Fruit fly (Drosophila melanogaster) whole organism, wandering third instar larva: ENCODE data around the gene MFS10.

Experiments
- Abd-B ChIP-seq: fragments of >200 bp; optimal IDR thresholded peaks from 2 replicates; lab custom pipeline; 2017; ENCODE audit warnings: missing biosample characterization, missing genetic modification characterization
- CG32264 ChIP-seq: fragments of 200-800 bp; sonication (Bioruptor generic); optimal IDR thresholded peaks from 2 replicates; lab custom pipeline; 2016; ENCODE audit warnings: missing biosample characterization, missing genetic modification characterization
- CG9705 ChIP-seq: fragments of 200-800 bp; sonication (Bioruptor generic); optimal IDR thresholded peaks from 2 replicates; lab custom pipeline; 2018; ENCODE audit warnings: missing biosample characterization, mild to moderate bottlenecking, missing genetic modification characterization
- CrebA ChIP-seq: fragments of 200-800 bp; sonication (Bioruptor generic); optimal IDR thresholded peaks from 2 replicates; lab custom pipeline; 2016; ENCODE audit warnings: missing biosample characterization, mild to moderate bottlenecking, missing genetic modification characterization, borderline replicate concordance
- Dfd ChIP-seq: fragments of >200 bp; optimal IDR thresholded peaks from 2 replicates; lab custom pipeline; 2017; ENCODE audit warnings: missing biosample characterization, missing genetic modification characterization
- Dif ChIP-seq: fragments of 200-275, 200-300 bp; sonication (Bioruptor generic); optimal IDR thresholded peaks from 2 replicates; lab custom pipeline; 2018; ENCODE audit warnings: missing biosample characterization, missing genetic modification characterization; ENCODE audit not compliant: partially characterized antibody
- GATAd ChIP-seq: sonication (Bioruptor generic); optimal IDR thresholded peaks from 2 replicates; lab custom pipeline; 2016; ENCODE audit warnings: missing biosample characterization, missing genetic modification characterization
- HLH106 ChIP-seq: fragments of 200-800 bp; optimal IDR thresholded peaks from 3 replicates; lab custom pipeline; 2019; ENCODE audit warnings: missing biosample characterization, mild to moderate bottlenecking, missing genetic modification characterization, moderate library complexity
- Hr78 ChIP-seq: fragments of >200 bp; optimal IDR thresholded peaks from 2 replicates; lab custom pipeline; 2017; ENCODE audit warnings: missing biosample characterization, missing genetic modification characterization
- Hr83 ChIP-seq: fragments of 200-300 bp; sonication (Bioruptor generic); optimal IDR thresholded peaks from 2 replicates; lab custom pipeline; 2016; ENCODE audit warnings: missing biosample characterization, mild to moderate bottlenecking, missing genetic modification characterization, moderate library complexity; ENCODE audit not compliant: poor library complexity, severe bottlenecking
- Jra ChIP-seq: sonication (Bioruptor generic); optimal IDR thresholded peaks from 2 replicates; lab custom pipeline; 2016; ENCODE audit warnings: missing biosample characterization, missing genetic modification characterization
- Mio ChIP-seq: sonication (Bioruptor generic); optimal IDR thresholded peaks from 2 replicates; lab custom pipeline; 2016; ENCODE audit warnings: missing biosample characterization, missing genetic modification characterization
- Myc ChIP-seq: fragments of >200 bp; optimal IDR thresholded peaks from 2 replicates; lab custom pipeline; 2017
- N ChIP-seq: fragments of >200 bp; optimal IDR thresholded peaks from 2 replicates; lab custom pipeline; 2018; ENCODE audit warnings: missing biosample characterization, missing external identifiers, missing genetic modification characterization
- OdsH ChIP-seq: fragments of 200-800 bp; sonication (Bioruptor generic); optimal IDR thresholded peaks from 2 replicates; lab custom pipeline; 2016; ENCODE audit warnings: missing biosample characterization, mild to moderate bottlenecking, missing genetic modification characterization
- Rel ChIP-seq, 2 experiments: fragments of 200-800 bp; sonication (Bioruptor generic) in 1 of 2; optimal IDR thresholded peaks; 2 replicates in 1 of 2; 3 replicates in 1 of 2; lab custom pipeline; 2016 to 2019; ENCODE audit warnings: mild to moderate bottlenecking in 2 of 2, missing biosample characterization in 2 of 2, missing genetic modification characterization in 2 of 2, moderate library complexity in 1 of 2
- Sp1 ChIP-seq: fragments of 200-800 bp; sonication (Bioruptor generic); optimal IDR thresholded peaks from 3 replicates; lab custom pipeline; 2019; ENCODE audit warnings: missing biosample characterization, mild to moderate bottlenecking, missing genetic modification characterization, moderate library complexity
- Vsx2 ChIP-seq: fragments of 200-300, 225-300 bp; sonication (Bioruptor generic); optimal IDR thresholded peaks from 2 replicates; lab custom pipeline; 2018; ENCODE audit warnings: missing biosample characterization, missing genetic modification characterization; ENCODE audit not compliant: partially characterized antibody
- br ChIP-seq: fragments of 200-800 bp; sonication (Bioruptor generic); optimal IDR thresholded peaks from 2 replicates; lab custom pipeline; 2016; ENCODE audit warnings: missing biosample characterization, missing genetic modification characterization
- brk ChIP-seq: fragments of 200-800 bp; sonication (Bioruptor generic); optimal IDR thresholded peaks from 2 replicates; lab custom pipeline; 2016; ENCODE audit warnings: missing biosample characterization, mild to moderate bottlenecking, missing genetic modification characterization
- dl ChIP-seq, 2 experiments: fragments of 175-275, 200-275 bp in 1 of 2; fragments of 200-275 bp in 1 of 2; sonication (Bioruptor generic); optimal IDR thresholded peaks; lab custom pipeline; 2018; ENCODE audit warnings: mild to moderate bottlenecking in 2 of 2, missing biosample characterization in 2 of 2, missing genetic modification characterization in 2 of 2, moderate library complexity in 2 of 2; ENCODE audit not compliant: partially characterized antibody in 2 of 2, insufficient read depth in 1 of 2
- dmrt93B ChIP-seq: fragments of 200-800 bp; sonication (Bioruptor generic); optimal IDR thresholded peaks from 2 replicates; lab custom pipeline; 2018; ENCODE audit warnings: missing biosample characterization, mild to moderate bottlenecking, missing genetic modification characterization
- dsf ChIP-seq: sonication (Bioruptor generic); optimal IDR thresholded peaks from 2 replicates; lab custom pipeline; 2016; ENCODE audit warnings: missing biosample characterization, missing genetic modification characterization, borderline replicate concordance
- ey ChIP-seq: fragments of 200-800 bp; sonication (Bioruptor generic); optimal IDR thresholded peaks from 2 replicates; lab custom pipeline; 2016; ENCODE audit warnings: missing biosample characterization, missing genetic modification characterization
- foxo ChIP-seq, 2 experiments: fragments of 200-800 bp; sonication (Bioruptor generic); optimal IDR thresholded peaks; 2 replicates in 1 of 2; 3 replicates in 1 of 2; lab custom pipeline; 2016 to 2017; ENCODE audit warnings: missing biosample characterization in 2 of 2, missing genetic modification characterization in 2 of 2
- fru ChIP-seq: fragments of 200-800 bp; sonication (Bioruptor generic); optimal IDR thresholded peaks from 3 replicates; lab custom pipeline; 2016; ENCODE audit warnings: missing biosample characterization, mild to moderate bottlenecking, missing genetic modification characterization
- h ChIP-seq: fragments of 200-800 bp; sonication (Bioruptor generic); optimal IDR thresholded peaks from 3 replicates; lab custom pipeline; 2016; ENCODE audit warnings: missing biosample characterization, mild to moderate bottlenecking, missing genetic modification characterization
- jim ChIP-seq: fragments of 175-275, 200-325 bp; sonication (Bioruptor generic); optimal IDR thresholded peaks from 2 replicates; lab custom pipeline; 2016; ENCODE audit warnings: missing biosample characterization, mild to moderate bottlenecking, missing genetic modification characterization
- pan ChIP-seq: fragments of >200 bp; optimal IDR thresholded peaks from 2 replicates; lab custom pipeline; 2017
- psq ChIP-seq: fragments of 200-800 bp; sonication (Bioruptor generic); optimal IDR thresholded peaks from 3 replicates; lab custom pipeline; 2017; ENCODE audit warnings: missing biosample characterization, mild to moderate bottlenecking, missing genetic modification characterization, moderate library complexity
- rgr ChIP-seq: fragments of 200-800 bp; sonication (Bioruptor generic); optimal IDR thresholded peaks from 3 replicates; lab custom pipeline; 2016; ENCODE audit warnings: missing biosample characterization, mild to moderate bottlenecking, missing genetic modification characterization
- sage ChIP-seq: fragments of 200-800 bp; sonication (Bioruptor generic); optimal IDR thresholded peaks from 2 replicates; lab custom pipeline; 2016; ENCODE audit warnings: missing biosample characterization, mild to moderate bottlenecking, missing genetic modification characterization
- sv ChIP-seq: fragments of 200-800 bp; sonication (Bioruptor generic); optimal IDR thresholded peaks from 3 replicates; lab custom pipeline; 2016; ENCODE audit warnings: missing biosample characterization, missing genetic modification characterization
- tai ChIP-seq: sonication (Bioruptor generic); optimal IDR thresholded peaks from 2 replicates; lab custom pipeline; 2016; ENCODE audit warnings: missing biosample characterization, missing genetic modification characterization
- usp ChIP-seq: fragments of >200 bp; optimal IDR thresholded peaks from 2 replicates; lab custom pipeline; 2017; ENCODE audit warnings: missing biosample characterization, missing genetic modification characterization
- woc ChIP-seq: sonication (Bioruptor generic); optimal IDR thresholded peaks from 2 replicates; lab custom pipeline; 2016; ENCODE audit warnings: missing biosample characterization, mild to moderate bottlenecking, missing genetic modification characterization

Gene MFS10

DNA sequence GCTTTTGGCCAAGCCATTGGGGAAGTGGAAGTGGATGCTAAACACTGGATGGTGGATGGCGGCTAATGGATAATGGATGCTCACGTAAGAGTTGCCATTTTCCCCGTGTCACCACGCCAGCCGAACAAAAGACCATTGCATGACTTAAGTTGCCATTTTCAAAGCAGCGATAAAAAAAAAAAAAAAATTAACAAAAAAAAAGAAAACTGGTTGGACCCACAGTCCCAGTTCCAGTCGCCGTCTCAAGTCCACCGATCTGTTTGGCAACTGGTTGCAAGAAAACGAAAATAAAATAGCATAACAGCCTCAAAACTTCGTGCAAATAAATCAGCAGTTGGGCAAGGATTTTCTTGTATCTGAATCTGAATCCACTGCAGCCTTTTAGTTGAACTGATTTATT, 20.3 kb downstream of the MFS10 start:
- TF ChIP-seq CG9705 (GFP tag; lab: Kevin White, UChicago), result no peak
- TF ChIP-seq Vsx2, result no peak
- no peak for TF ChIP-seq Hr83
- no peak for TF ChIP-seq woc (GFP tag; lab: Kevin White, UChicago)
- TF ChIP-seq Hr78 (GFP tag; lab: Kevin White, UChicago), result no peak
- no peak for TF ChIP-seq tai (GFP tag; lab: Kevin White, UChicago)
- TF ChIP-seq usp (GFP tag; lab: Kevin White, UChicago), result no peak
- no peak for TF ChIP-seq Mio (GFP tag; lab: Kevin White, UChicago)
- TF ChIP-seq dl (GFP tag; optimal IDR thresholded peaks at IDR 0.05; lab: Kevin White, UChicago; ENCODE audit: insufficient read depth in 1 of 2, partially characterized antibody in 2 of 2), result no peak
- no peak for TF ChIP-seq jim (GFP tag; lab: Kevin White, UChicago)
- no peak for TF ChIP-seq foxo (GFP tag; optimal IDR thresholded peaks at IDR 0.05; lab: Kevin White, UChicago)
- TF ChIP-seq ey (GFP tag; lab: Kevin White, UChicago), result no peak
- no peak for TF ChIP-seq sv (GFP tag; lab: Kevin White, UChicago)
- no peak for TF ChIP-seq psq
- no peak for TF ChIP-seq pan (lab: Kevin White, UChicago)
- TF ChIP-seq sage (GFP tag; lab: Kevin White, UChicago), result no peak
- TF ChIP-seq, all 38 proteins: peak for 0

DNA sequence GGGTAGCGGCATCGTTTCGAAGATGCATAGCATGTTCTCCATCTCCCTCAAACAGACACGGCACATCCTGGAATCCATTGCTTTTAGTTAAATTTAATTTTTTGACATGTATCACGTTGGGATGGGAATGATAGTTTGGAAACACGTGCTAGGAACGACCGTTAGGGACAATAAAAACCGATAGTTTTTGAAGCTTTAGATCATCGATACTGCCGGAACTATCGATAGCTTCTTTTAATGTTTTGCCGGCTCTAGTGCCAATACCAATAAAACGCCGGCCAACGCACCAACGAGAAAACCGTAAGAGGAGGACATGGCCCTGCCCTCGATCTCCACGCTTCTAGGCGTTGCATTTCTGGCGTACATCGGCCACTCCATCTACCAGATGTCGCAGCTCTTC, 26.0 kb downstream of the MFS10 start, which contains the start of the genes CG4318 and CG4332:
CG4318 (minus strand) TSS at position 142 of the 400 bp plus-strand sequence.
CG4332 (plus strand) TSS at position 256 of the 400 bp plus-strand sequence.
- TF ChIP-seq HLH106 (tag; lab: Kevin White, UChicago) (no peak), Myc (peak; percentile 62)
- TF ChIP-seq, all 38 proteins: peak for 1

DNA sequence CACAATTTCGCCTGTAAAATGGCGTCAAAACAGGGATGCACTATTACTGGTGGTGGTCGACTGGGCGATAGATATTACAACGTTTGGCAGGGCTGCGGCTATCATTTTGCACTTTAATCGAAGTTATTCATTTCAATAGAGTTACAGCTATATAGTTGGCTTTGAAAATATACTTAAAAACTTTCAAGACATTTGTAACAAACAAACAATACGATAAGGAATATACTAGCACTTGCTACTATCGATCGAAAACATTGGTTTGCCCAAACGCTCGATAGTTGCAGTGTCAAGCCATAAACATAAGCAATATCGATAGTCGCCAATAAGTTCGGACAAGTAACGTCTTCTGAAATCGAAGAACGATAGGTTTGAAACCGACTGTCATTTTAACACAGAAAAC, 30.7 kb downstream of the MFS10 start, which contains the start of the genes Bap60 and CG12096:
Bap60 (minus strand) TSS at position 28 of the 400 bp plus-strand sequence.
CG12096 (plus strand) TSS at position 124 of the 400 bp plus-strand sequence.
- TF ChIP-seq brk (GFP tag; lab: Kevin White, UChicago), result no peak
- no peak for TF ChIP-seq dl (GFP tag; optimal IDR thresholded peaks at IDR 0.05; lab: Kevin White, UChicago; ENCODE audit: insufficient read depth in 1 of 2, partially characterized antibody in 2 of 2)
- no peak for TF ChIP-seq CrebA (GFP tag; lab: Kevin White, UChicago)
- TF ChIP-seq dmrt93B (GFP tag; lab: Kevin White, UChicago), result peak; percentile 72
- peak; percentile 87 for TF ChIP-seq HLH106 (tag; lab: Kevin White, UChicago)
- no peak for TF ChIP-seq Dif
- TF ChIP-seq sv (GFP tag; lab: Kevin White, UChicago), result peak; percentile 20
- TF ChIP-seq CG32264 (GFP tag; lab: Kevin White, UChicago), result no peak
- peak in 1 of 2 experiments; percentile 80 for TF ChIP-seq foxo (GFP tag; optimal IDR thresholded peaks at IDR 0.05; lab: Kevin White, UChicago)
- TF ChIP-seq Myc, result peak; percentile 58
- peak; percentile 80 for TF ChIP-seq rgr (GFP tag; lab: Kevin White, UChicago)
- peak; percentile 80 for TF ChIP-seq ey (GFP tag; lab: Kevin White, UChicago)
- TF ChIP-seq psq, result peak; percentile 60
- no peak for TF ChIP-seq Dfd (GFP tag; lab: Kevin White, UChicago)
- TF ChIP-seq Hr83, result no peak
- no peak for TF ChIP-seq Rel (GFP tag; optimal IDR thresholded peaks at IDR 0.05; lab: Kevin White, UChicago)
- peak; percentile 40 for TF ChIP-seq Rel (tag; optimal IDR thresholded peaks at IDR 0.05; lab: Kevin White, UChicago)
- no peak for TF ChIP-seq Abd-B
- TF ChIP-seq N (GFP tag; lab: Kevin White, UChicago), result no peak
- TF ChIP-seq CG9705 (GFP tag; lab: Kevin White, UChicago), result peak; percentile 80
- no peak for TF ChIP-seq Vsx2
- TF ChIP-seq h (GFP tag; lab: Kevin White, UChicago), result peak; percentile 79
- no peak for TF ChIP-seq Mio (GFP tag; lab: Kevin White, UChicago)
- peak; percentile 75 for TF ChIP-seq Sp1 (GFP tag; lab: Kevin White, UChicago)
- TF ChIP-seq fru, result peak; percentile 83
- peak; percentile 79 for TF ChIP-seq Jra (GFP tag; lab: Kevin White, UChicago)
- peak; percentile 40 for TF ChIP-seq GATAd (GFP tag; lab: Kevin White, UChicago)
- TF ChIP-seq br (GFP tag; lab: Kevin White, UChicago), result peak; percentile 81
- no peak for TF ChIP-seq dsf (GFP tag; lab: Kevin White, UChicago)
- TF ChIP-seq OdsH (GFP tag; lab: Kevin White, UChicago), result peak; percentile 62
